Worm (Caenorhabditis elegans): ENCODE results near the gene cca-1.

- TF ChIP-seq dao-5 (tag; optimal IDR thresholded peaks at IDR 0.05): no peak
- no peak for TF ChIP-seq him-1 (tag; optimal IDR thresholded peaks at IDR 0.05)
- no peak for TF ChIP-seq W03F9.2 (tag; optimal IDR thresholded peaks at IDR 0.05)
Observed at ce11 chrX:7875854-7876253, at the start of gene cca-1.
